Worm (Caenorhabditis elegans) whole organism, late embryonic: ENCODE results near the gene sri-32.

Experiments used
- C08G9.2 ChIP-seq: sonication (generic microtip); optimal IDR thresholded peaks from 2 replicates; lab custom pipeline; 2016; ENCODE audit warnings: mild to moderate bottlenecking, missing genetic modification characterization, moderate library complexity, missing compliant biosample characterization
- ceh-2 ChIP-seq: sonication (generic microtip); optimal IDR thresholded peaks from 2 replicates; lab custom pipeline; 2016; ENCODE audit warnings: missing genotype, missing genetic modification characterization, missing compliant biosample characterization
- ceh-34 ChIP-seq: sonication (generic microtip); optimal IDR thresholded peaks from 2 replicates; lab custom pipeline; 2016; ENCODE audit warnings: mild to moderate bottlenecking, missing genetic modification characterization, missing compliant biosample characterization
- ceh-9 ChIP-seq: sonication (generic microtip); optimal IDR thresholded peaks from 2 replicates; lab custom pipeline; 2016; ENCODE audit warnings: mild to moderate bottlenecking, missing genetic modification characterization, inconsistent platforms, missing compliant biosample characterization
- dmd-4 ChIP-seq: sonication (generic microtip); optimal IDR thresholded peaks from 2 replicates; lab custom pipeline; 2016; ENCODE audit warnings: borderline replicate concordance, missing genetic modification characterization, missing compliant biosample characterization
- fkh-6 ChIP-seq: sonication (generic microtip); optimal IDR thresholded peaks from 2 replicates; lab custom pipeline; 2016; ENCODE audit warnings: missing genetic modification characterization, missing compliant biosample characterization
- hlh-15 ChIP-seq: sonication (generic microtip); optimal IDR thresholded peaks from 2 replicates; lab custom pipeline; 2016; ENCODE audit warnings: missing genetic modification characterization, missing compliant biosample characterization
- hlh-30 ChIP-seq: sonication (generic microtip); optimal IDR thresholded peaks from 2 replicates; lab custom pipeline; 2017; ENCODE audit warnings: antibody characterized with exemption, missing genetic modification characterization, missing compliant biosample characterization; ENCODE audit not compliant: insufficient read depth
- hlh-6 ChIP-seq: sonication (generic microtip); optimal IDR thresholded peaks from 2 replicates; lab custom pipeline; 2016; ENCODE audit warnings: missing genotype, missing genetic modification characterization, missing compliant biosample characterization
- lim-6 ChIP-seq: sonication (generic microtip); optimal IDR thresholded peaks from 2 replicates; lab custom pipeline; 2016; ENCODE audit warnings: missing genetic modification characterization, missing compliant biosample characterization
- lin-11 ChIP-seq: fragments of 200-800 bp; sonication (Bioruptor generic); optimal IDR thresholded peaks from 2 replicates; lab custom pipeline; 2018; ENCODE audit warnings: mild to moderate bottlenecking, missing genetic modification characterization, missing compliant biosample characterization
- mec-3 ChIP-seq: sonication (generic microtip); optimal IDR thresholded peaks from 2 replicates; lab custom pipeline; 2016; ENCODE audit warnings: borderline replicate concordance, missing genetic modification characterization, missing compliant biosample characterization
- nhr-11 ChIP-seq: fragments of 150-350 bp; optimal IDR thresholded peaks from 2 replicates; lab custom pipeline; 2014; ENCODE audit warnings: missing biosample characterization, missing genetic modification characterization
- ref-2 ChIP-seq: sonication (generic microtip); optimal IDR thresholded peaks from 2 replicates; lab custom pipeline; 2016; ENCODE audit warnings: missing genetic modification characterization, missing compliant biosample characterization
- sox-2 ChIP-seq: fragments of 200-800 bp; sonication (Bioruptor generic); IDR thresholded peaks from 2 replicates; pipeline ENCODE4 v1.3.6; 2022; ENCODE audit warnings: missing genetic modification reagents, missing genetic modification characterization, missing compliant biosample characterization
- tbx-2 ChIP-seq: sonication (generic microtip); optimal IDR thresholded peaks from 2 replicates; lab custom pipeline; 2016; ENCODE audit warnings: missing genetic modification characterization, missing compliant biosample characterization
- tbx-7 ChIP-seq: sonication (generic microtip); optimal IDR thresholded peaks from 2 replicates; lab custom pipeline; 2016; ENCODE audit warnings: missing genotype, missing genetic modification characterization, missing compliant biosample characterization

The sri-32 gene

DNA sequence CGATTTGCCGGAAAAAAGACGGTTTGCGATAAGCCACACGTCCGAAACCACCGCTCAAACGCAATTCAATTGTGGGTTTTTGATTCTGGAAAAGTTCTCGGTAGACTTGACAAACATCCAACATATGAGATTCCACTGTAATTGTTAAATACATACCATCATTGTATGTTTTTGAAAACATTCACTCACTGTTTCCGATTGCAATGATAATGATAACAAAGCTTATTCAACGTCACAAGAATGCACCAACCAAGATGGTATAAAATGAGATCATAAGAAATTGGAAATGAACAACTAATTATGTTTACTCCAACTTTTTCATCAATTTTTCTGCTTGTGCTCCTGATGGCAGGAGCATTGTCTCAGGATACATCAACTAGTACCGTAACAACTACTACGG is 48.5 kb downstream of the sri-32 start, which contains the start of gene clec-122:
clec-122 (plus strand) TSS at position 301 of the 400 bp plus-strand sequence.
- TF ChIP-seq tbx-7 (tag; lab: Kevin White, UChicago) (no peak), dmd-4 (tag; lab: Kevin White, UChicago) (no peak), lin-11 (tag; lab: Kevin White, UChicago) (no peak), ceh-9 (tag; lab: Kevin White, UChicago) (no peak), sox-2 (GFP tag; lab: Robert Waterston, UW) (no peak), hlh-30 (no peak), tbx-2 (tag; lab: Kevin White, UChicago) (no peak), mec-3 (tag; lab: Kevin White, UChicago) (no peak), ref-2 (tag; lab: Kevin White, UChicago) (no peak), nhr-11 (tag; lab: Kevin White, UChicago) (no peak), ceh-2 (no peak), fkh-6 (tag; lab: Kevin White, UChicago) (no peak), ceh-34 (tag; lab: Kevin White, UChicago) (no peak), hlh-15 (tag; lab: Kevin White, UChicago) (no peak), C08G9.2 (no peak), lim-6 (tag; lab: Kevin White, UChicago) (no peak), hlh-6 (tag; lab: Kevin White, UChicago) (no peak)
